Fruit fly (Drosophila melanogaster): ENCODE data around the gene CG3308.

Gene CG3308

DNA sequence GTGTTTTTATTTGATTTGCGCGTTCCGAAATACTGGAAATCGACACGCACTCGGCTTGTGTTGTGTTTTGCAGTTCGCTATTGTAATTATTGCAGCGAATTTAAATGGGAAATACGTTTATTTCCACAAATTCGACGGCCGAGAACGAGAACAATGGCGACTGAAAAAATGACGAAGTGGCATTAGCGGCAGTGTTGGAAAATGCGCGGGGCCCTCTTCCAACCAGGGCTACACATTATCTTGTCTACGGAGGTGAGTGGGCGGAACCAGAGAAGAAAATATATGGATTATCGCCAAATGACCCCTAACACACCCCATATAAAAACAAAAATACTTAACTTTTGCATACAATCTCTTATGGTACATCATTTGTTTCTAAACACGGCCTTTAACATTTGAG, 4.7 kb downstream of the CG3308 start, which contains the start of gene Rab1 (continued):
- TF ChIP-seq gfzf (GFP tag; optimal IDR thresholded peaks at IDR 0.05): peak; percentile 27
- TF ChIP-seq nom (GFP tag; optimal IDR thresholded peaks at IDR 0.05): peak; percentile 29
- peak; percentile 24 for TF ChIP-seq CG4424 (GFP tag; optimal IDR thresholded peaks at IDR 0.05)
- TF ChIP-seq sd (tag; optimal IDR thresholded peaks at IDR 0.05): peak; percentile 12
- peak; percentile 22 for TF ChIP-seq CG17359 (tag; optimal IDR thresholded peaks at IDR 0.05)
- TF ChIP-seq CG11093 (GFP tag; IDR thresholded peaks at IDR 0.05): no peak
- TF ChIP-seq corto (GFP tag; optimal IDR thresholded peaks at IDR 0.05): no peak
- peak in 1 of 2 experiments; percentile 39 for TF ChIP-seq Hr78 (GFP tag; optimal IDR thresholded peaks at IDR 0.05)
- peak; percentile 25 for TF ChIP-seq sug (tag; optimal IDR thresholded peaks at IDR 0.05)
- no peak for TF ChIP-seq gem (tag; optimal IDR thresholded peaks at IDR 0.05)
- TF ChIP-seq en (GFP tag; optimal IDR thresholded peaks at IDR 0.05): no peak
- peak; percentile 36 for TF ChIP-seq kni (GFP tag; optimal IDR thresholded peaks at IDR 0.05)
- TF ChIP-seq CG18011 (GFP tag; optimal IDR thresholded peaks at IDR 0.05): no peak
- TF ChIP-seq Dad (GFP tag; optimal IDR thresholded peaks at IDR 0.05): no peak
- peak; percentile 48 for TF ChIP-seq Antp (GFP tag; optimal IDR thresholded peaks at IDR 0.05)
- TF ChIP-seq otp (GFP tag; IDR thresholded peaks at IDR 0.05): no peak
- no peak for TF ChIP-seq scrt (GFP tag; optimal IDR thresholded peaks at IDR 0.05)
- no peak for TF ChIP-seq sim (GFP tag; IDR thresholded peaks at IDR 0.05)
- no peak for TF ChIP-seq gcm (GFP tag; optimal IDR thresholded peaks at IDR 0.05)
- peak; percentile 28 for TF ChIP-seq CG13894 (tag; optimal IDR thresholded peaks at IDR 0.05)
- TF ChIP-seq CG18764 (GFP tag; optimal IDR thresholded peaks at IDR 0.05): peak; percentile 18
- TF ChIP-seq dm (GFP tag; optimal IDR thresholded peaks at IDR 0.05): peak; percentile 56
- peak; percentile 74 for TF ChIP-seq Blimp-1 (GFP tag; optimal IDR thresholded peaks at IDR 0.05)
- no peak for TF ChIP-seq az2 (GFP tag; optimal IDR thresholded peaks at IDR 0.05)
- TF ChIP-seq nerfin-2 (GFP tag; IDR thresholded peaks at IDR 0.05; ENCODE audit: partially characterized antibody): no peak
- no peak for TF ChIP-seq z (GFP tag; IDR thresholded peaks at IDR 0.05)
- TF ChIP-seq kay (GFP tag; optimal IDR thresholded peaks at IDR 0.05): peak; percentile 24
- peak; percentile 21 for TF ChIP-seq CG8944 (GFP tag; optimal IDR thresholded peaks at IDR 0.05)

- TF ChIP-seq Atf6 (GFP tag; IDR thresholded peaks at IDR 0.05) (0 out of 2 replicates have a peak, but pooled peaks have one; percentile 19), gem (tag; optimal IDR thresholded peaks at IDR 0.05) (peak; percentile 22), exex (tag; optimal IDR thresholded peaks at IDR 0.05) (peak; percentile 53), sens (GFP tag) (peak; percentile 60), az2 (GFP tag; optimal IDR thresholded peaks at IDR 0.05) (no peak), CG5180 (GFP tag; optimal IDR thresholded peaks at IDR 0.05) (peak; percentile 55), Nf-YA (GFP tag; IDR thresholded peaks at IDR 0.05) (no peak), cg (GFP tag; optimal IDR thresholded peaks at IDR 0.05) (peak; percentile 9), pros (GFP tag; optimal IDR thresholded peaks at IDR 0.05) (peak; percentile 29), CG11696 (GFP tag; IDR thresholded peaks at IDR 0.05) (no peak), grn (GFP tag; optimal IDR thresholded peaks at IDR 0.05) (peak; percentile 42), CG18011 (GFP tag; optimal IDR thresholded peaks at IDR 0.05) (peak; percentile 21), sug (tag; optimal IDR thresholded peaks at IDR 0.05) (peak; percentile 82), CG5245 (GFP tag; optimal IDR thresholded peaks at IDR 0.05) (no peak), vvl (GFP tag; IDR thresholded peaks at IDR 0.05) (0 out of 2 replicates have a peak, but pooled peaks have one; percentile 20), kay (GFP tag; optimal IDR thresholded peaks at IDR 0.05) (peak; percentile 21), Optix (GFP tag; IDR thresholded peaks at IDR 0.05) (0 out of 3 replicates have a peak, but pooled peaks have one; percentile 29), nom (GFP tag; optimal IDR thresholded peaks at IDR 0.05) (peak; percentile 81), Pdp1 (GFP tag; optimal IDR thresholded peaks at IDR 0.05) (peak in 1 of 2 experiments; percentile 41), gsb (GFP tag; IDR thresholded peaks at IDR 0.05) (no peak), CG10431 (GFP tag; optimal IDR thresholded peaks at IDR 0.05) (no peak), Atf3 (GFP tag; optimal IDR thresholded peaks at IDR 0.05) (no peak), CG3065 (GFP tag; optimal IDR thresholded peaks at IDR 0.05) (no peak), ems (GFP tag; optimal IDR thresholded peaks at IDR 0.05) (no peak), CG34376 (GFP tag; optimal IDR thresholded peaks at IDR 0.05) (peak; percentile 56), Rfx (GFP tag; IDR thresholded peaks at IDR 0.05) (no peak), CG12744 (GFP tag; optimal IDR thresholded peaks at IDR 0.05) (no peak)
These were observed 5.6 kb downstream of the CG3308 start for dm6 chr3R:21267972-21268512.
